Worm (Caenorhabditis elegans): ENCODE measurements around the gene idpp-12.

The idpp-12 gene

DNA sequence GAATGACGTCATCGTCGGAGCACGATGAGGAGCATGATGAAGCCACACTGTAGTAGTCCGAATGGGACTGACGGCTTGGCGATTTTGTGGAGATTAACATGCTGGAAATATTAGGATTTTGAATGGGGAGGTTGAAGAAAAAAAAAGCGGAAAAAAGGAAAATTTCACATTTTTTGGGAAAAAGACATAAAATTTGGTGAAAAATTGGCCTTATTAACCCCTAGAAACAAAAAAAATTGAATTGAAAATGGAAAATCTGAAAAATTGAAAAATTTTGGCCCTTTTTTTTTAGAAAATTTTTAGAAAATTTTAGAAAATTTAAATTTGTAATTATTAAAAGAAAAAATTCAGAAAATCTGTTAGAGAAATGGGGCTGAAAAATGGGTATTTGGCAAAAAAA lies 30.5 kb upstream of the idpp-12 start, which contains the start of gene T26C12.3:
Gene T26C12.3 (minus strand): TSS at position 101 of the 400 bp plus-strand sequence.
- no peak for TF ChIP-seq ztf-25 (GFP tag; IDR thresholded peaks at IDR 0.05)
- no peak for TF ChIP-seq dpl-1 (GFP tag; optimal IDR thresholded peaks at IDR 0.05)
- TF ChIP-seq B0019.2 (GFP tag; conservative IDR thresholded peaks at IDR 0.05) = no peak
- no peak for TF ChIP-seq lir-1 (GFP tag; conservative IDR thresholded peaks at IDR 0.05)
- no peak for TF ChIP-seq ccch-3 (GFP tag; optimal IDR thresholded peaks at IDR 0.05)
- TF ChIP-seq tlf-1 (GFP tag; optimal IDR thresholded peaks at IDR 0.05) = no peak
- no peak for TF ChIP-seq ets-4 (GFP tag; optimal IDR thresholded peaks at IDR 0.05)
- no peak for TF ChIP-seq attf-3 (GFP tag; conservative IDR thresholded peaks at IDR 0.05)
- no peak for TF ChIP-seq ztf-18 (tag; optimal IDR thresholded peaks at IDR 0.05)
- no peak for TF ChIP-seq bed-2 (GFP tag; IDR thresholded peaks at IDR 0.05)
- no peak for TF ChIP-seq gei-17 (GFP tag; optimal IDR thresholded peaks at IDR 0.05)
- no peak for TF ChIP-seq mes-4 (tag; optimal IDR thresholded peaks at IDR 0.05)
- TF ChIP-seq rec-8 (tag; optimal IDR thresholded peaks at IDR 0.05) = no peak
- TF ChIP-seq akir-1 (GFP tag; optimal IDR thresholded peaks at IDR 0.05) = no peak
- no peak for TF ChIP-seq T07F8.4 (tag; optimal IDR thresholded peaks at IDR 0.05)
- TF ChIP-seq ztf-6 (GFP tag; IDR thresholded peaks at IDR 0.05) = no peak
- no peak for TF ChIP-seq tbx-9 (tag; optimal IDR thresholded peaks at IDR 0.05; ENCODE audit: borderline replicate concordance)
- no peak for TF ChIP-seq pha-4 (tag; optimal IDR thresholded peaks at IDR 0.05)
- no peak for TF ChIP-seq ekl-4 (GFP tag; IDR thresholded peaks at IDR 0.05)

DNA sequence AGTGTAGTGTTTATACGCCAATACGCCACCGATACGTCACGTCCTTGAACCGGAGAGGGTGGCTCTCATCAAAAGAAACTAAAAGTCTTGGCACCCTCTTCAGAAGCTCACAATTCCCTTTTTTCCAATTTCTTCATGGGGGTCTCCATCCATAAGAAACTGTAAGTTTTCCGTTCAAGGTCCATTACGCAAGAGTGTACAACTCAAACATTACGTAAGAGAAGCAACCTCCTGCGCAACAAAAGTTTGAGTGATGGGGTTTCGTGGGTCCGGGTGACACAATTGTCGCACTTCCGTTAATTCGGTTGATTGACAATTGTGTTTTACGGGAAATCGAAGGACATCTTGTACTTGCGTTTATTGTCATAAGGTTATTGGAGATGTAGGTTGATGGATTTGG lies 25.0 kb upstream of the idpp-12 start:
- TF ChIP-seq egl-44 (GFP tag; IDR thresholded peaks at IDR 0.05) (no peak), fkh-3 (tag; optimal IDR thresholded peaks at IDR 0.05) (no peak), sdz-38 (tag; optimal IDR thresholded peaks at IDR 0.05) (no peak), dpff-1 (tag; optimal IDR thresholded peaks at IDR 0.05) (no peak), Y67H2A.10 (GFP tag; conservative IDR thresholded peaks at IDR 0.05) (no peak), K12H6.12 (tag; optimal IDR thresholded peaks at IDR 0.05) (no peak), K11D2.4 (GFP tag; IDR thresholded peaks at IDR 0.05) (no peak), ztf-22 (GFP tag; optimal IDR thresholded peaks at IDR 0.05) (no peak), F22D6.2 (tag; optimal IDR thresholded peaks at IDR 0.05) (no peak), gei-17 (GFP tag; optimal IDR thresholded peaks at IDR 0.05) (no peak)

DNA sequence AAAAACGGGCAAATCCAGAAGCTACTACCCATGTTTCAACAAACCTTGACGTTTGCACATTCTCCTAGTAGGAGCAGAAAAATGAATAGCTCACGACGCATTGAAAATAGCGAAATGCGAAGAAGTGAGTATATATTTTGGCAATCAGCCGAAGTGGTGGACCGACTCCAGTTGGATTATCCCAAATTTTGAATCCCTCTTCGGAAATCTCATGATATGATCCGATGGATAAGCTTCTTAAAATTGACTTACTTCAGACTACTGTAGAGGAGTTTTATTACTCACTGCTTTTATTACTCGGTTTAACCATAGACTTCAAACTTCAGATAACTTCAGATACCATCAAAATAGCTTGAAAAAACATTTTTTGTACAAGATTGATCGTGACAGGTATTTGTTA lies 14.6 kb upstream of the idpp-12 start, which contains the start of gene gcy-23:
Gene gcy-23 (minus strand): TSS at position 101 of the 400 bp plus-strand sequence.
- TF ChIP-seq hrde-1 (tag; optimal IDR thresholded peaks at IDR 0.05; ENCODE audit: borderline replicate concordance) (no peak), T26A5.8 (tag; optimal IDR thresholded peaks at IDR 0.05) (no peak), madf-8 (GFP tag; conservative IDR thresholded peaks at IDR 0.05) (no peak), ztf-26 (tag; optimal IDR thresholded peaks at IDR 0.05) (no peak), egl-18 (GFP tag; IDR thresholded peaks at IDR 0.05) (no peak), F37B4.10 (GFP tag; IDR thresholded peaks at IDR 0.05) (no peak), rcor-1 (GFP tag; IDR thresholded peaks at IDR 0.05) (no peak), fkh-3 (tag; optimal IDR thresholded peaks at IDR 0.05) (no peak), Y79H2A.3 (GFP tag; conservative IDR thresholded peaks at IDR 0.05) (no peak), sdz-38 (tag; optimal IDR thresholded peaks at IDR 0.05) (no peak), somi-1 (GFP tag; optimal IDR thresholded peaks at IDR 0.05) (no peak), nhr-27 (tag; optimal IDR thresholded peaks at IDR 0.05) (no peak), atf-7 (tag; optimal IDR thresholded peaks at IDR 0.05) (no peak), ztf-3 (GFP tag; optimal IDR thresholded peaks at IDR 0.05) (no peak)
